Fruit fly (Drosophila melanogaster) whole organism, wandering third instar larva: ENCODE results near the gene CG13026.

ENCODE experiments used
- CG9705 ChIP-seq: fragments of 200-800 bp; sonication (Bioruptor generic); optimal IDR thresholded peaks from 2 replicates; lab custom pipeline; 2018; ENCODE audit warnings: missing biosample characterization, mild to moderate bottlenecking, missing genetic modification characterization
- CrebA ChIP-seq: fragments of 200-800 bp; sonication (Bioruptor generic); optimal IDR thresholded peaks from 2 replicates; lab custom pipeline; 2016; ENCODE audit warnings: missing biosample characterization, mild to moderate bottlenecking, missing genetic modification characterization, borderline replicate concordance
- Dfd ChIP-seq: fragments of >200 bp; optimal IDR thresholded peaks from 2 replicates; lab custom pipeline; 2017; ENCODE audit warnings: missing biosample characterization, missing genetic modification characterization
- Dif ChIP-seq: fragments of 200-275, 200-300 bp; sonication (Bioruptor generic); optimal IDR thresholded peaks from 2 replicates; lab custom pipeline; 2018; ENCODE audit warnings: missing biosample characterization, missing genetic modification characterization; ENCODE audit not compliant: partially characterized antibody
- GATAd ChIP-seq: sonication (Bioruptor generic); optimal IDR thresholded peaks from 2 replicates; lab custom pipeline; 2016; ENCODE audit warnings: missing biosample characterization, missing genetic modification characterization
- HLH106 ChIP-seq: fragments of 200-800 bp; optimal IDR thresholded peaks from 3 replicates; lab custom pipeline; 2019; ENCODE audit warnings: missing biosample characterization, mild to moderate bottlenecking, missing genetic modification characterization, moderate library complexity
- Hnf4 ChIP-seq: fragments of 200-800 bp; sonication (Bioruptor generic); optimal IDR thresholded peaks from 2 replicates; lab custom pipeline; 2016; ENCODE audit warnings: missing biosample characterization, mild to moderate bottlenecking, missing genetic modification characterization
- Hr83 ChIP-seq: fragments of 200-300 bp; sonication (Bioruptor generic); optimal IDR thresholded peaks from 2 replicates; lab custom pipeline; 2016; ENCODE audit warnings: missing biosample characterization, mild to moderate bottlenecking, missing genetic modification characterization, moderate library complexity; ENCODE audit not compliant: poor library complexity, severe bottlenecking
- Jra ChIP-seq: sonication (Bioruptor generic); optimal IDR thresholded peaks from 2 replicates; lab custom pipeline; 2016; ENCODE audit warnings: missing biosample characterization, missing genetic modification characterization
- Myc ChIP-seq: fragments of >200 bp; optimal IDR thresholded peaks from 2 replicates; lab custom pipeline; 2017
- OdsH ChIP-seq: fragments of 200-800 bp; sonication (Bioruptor generic); optimal IDR thresholded peaks from 2 replicates; lab custom pipeline; 2016; ENCODE audit warnings: missing biosample characterization, mild to moderate bottlenecking, missing genetic modification characterization
- Rel ChIP-seq, 2 experiments: fragments of 200-800 bp; sonication (Bioruptor generic) in 1 of 2; optimal IDR thresholded peaks; 2 replicates in 1 of 2; 3 replicates in 1 of 2; lab custom pipeline; 2016 to 2019; ENCODE audit warnings: mild to moderate bottlenecking in 2 of 2, missing biosample characterization in 2 of 2, missing genetic modification characterization in 2 of 2, moderate library complexity in 1 of 2
- Sp1 ChIP-seq: fragments of 200-800 bp; sonication (Bioruptor generic); optimal IDR thresholded peaks from 3 replicates; lab custom pipeline; 2019; ENCODE audit warnings: missing biosample characterization, mild to moderate bottlenecking, missing genetic modification characterization, moderate library complexity
- Vsx2 ChIP-seq: fragments of 200-300, 225-300 bp; sonication (Bioruptor generic); optimal IDR thresholded peaks from 2 replicates; lab custom pipeline; 2018; ENCODE audit warnings: missing biosample characterization, missing genetic modification characterization; ENCODE audit not compliant: partially characterized antibody
- br ChIP-seq: fragments of 200-800 bp; sonication (Bioruptor generic); optimal IDR thresholded peaks from 2 replicates; lab custom pipeline; 2016; ENCODE audit warnings: missing biosample characterization, missing genetic modification characterization
- brk ChIP-seq: fragments of 200-800 bp; sonication (Bioruptor generic); optimal IDR thresholded peaks from 2 replicates; lab custom pipeline; 2016; ENCODE audit warnings: missing biosample characterization, mild to moderate bottlenecking, missing genetic modification characterization
- dl ChIP-seq, 2 experiments: fragments of 175-275, 200-275 bp in 1 of 2; fragments of 200-275 bp in 1 of 2; sonication (Bioruptor generic); optimal IDR thresholded peaks; lab custom pipeline; 2018; ENCODE audit warnings: mild to moderate bottlenecking in 2 of 2, missing biosample characterization in 2 of 2, missing genetic modification characterization in 2 of 2, moderate library complexity in 2 of 2; ENCODE audit not compliant: partially characterized antibody in 2 of 2, insufficient read depth in 1 of 2
- dsf ChIP-seq: sonication (Bioruptor generic); optimal IDR thresholded peaks from 2 replicates; lab custom pipeline; 2016; ENCODE audit warnings: missing biosample characterization, missing genetic modification characterization, borderline replicate concordance
- foxo ChIP-seq, 2 experiments: fragments of 200-800 bp; sonication (Bioruptor generic); optimal IDR thresholded peaks; 2 replicates in 1 of 2; 3 replicates in 1 of 2; lab custom pipeline; 2016 to 2017; ENCODE audit warnings: missing biosample characterization in 2 of 2, missing genetic modification characterization in 2 of 2
- h ChIP-seq: fragments of 200-800 bp; sonication (Bioruptor generic); optimal IDR thresholded peaks from 3 replicates; lab custom pipeline; 2016; ENCODE audit warnings: missing biosample characterization, mild to moderate bottlenecking, missing genetic modification characterization
- jim ChIP-seq: fragments of 175-275, 200-325 bp; sonication (Bioruptor generic); optimal IDR thresholded peaks from 2 replicates; lab custom pipeline; 2016; ENCODE audit warnings: missing biosample characterization, mild to moderate bottlenecking, missing genetic modification characterization
- pan ChIP-seq: fragments of >200 bp; optimal IDR thresholded peaks from 2 replicates; lab custom pipeline; 2017
- psq ChIP-seq: fragments of 200-800 bp; sonication (Bioruptor generic); optimal IDR thresholded peaks from 3 replicates; lab custom pipeline; 2017; ENCODE audit warnings: missing biosample characterization, mild to moderate bottlenecking, missing genetic modification characterization, moderate library complexity
- rgr ChIP-seq: fragments of 200-800 bp; sonication (Bioruptor generic); optimal IDR thresholded peaks from 3 replicates; lab custom pipeline; 2016; ENCODE audit warnings: missing biosample characterization, mild to moderate bottlenecking, missing genetic modification characterization
- sage ChIP-seq: fragments of 200-800 bp; sonication (Bioruptor generic); optimal IDR thresholded peaks from 2 replicates; lab custom pipeline; 2016; ENCODE audit warnings: missing biosample characterization, mild to moderate bottlenecking, missing genetic modification characterization
- tai ChIP-seq: sonication (Bioruptor generic); optimal IDR thresholded peaks from 2 replicates; lab custom pipeline; 2016; ENCODE audit warnings: missing biosample characterization, missing genetic modification characterization
- usp ChIP-seq: fragments of >200 bp; optimal IDR thresholded peaks from 2 replicates; lab custom pipeline; 2017; ENCODE audit warnings: missing biosample characterization, missing genetic modification characterization
- woc ChIP-seq: sonication (Bioruptor generic); optimal IDR thresholded peaks from 2 replicates; lab custom pipeline; 2016; ENCODE audit warnings: missing biosample characterization, mild to moderate bottlenecking, missing genetic modification characterization

Gene CG13026

dm6 chr3L:16698089-16698488, 27.9 kb downstream of the CG13026 start:
- TF ChIP-seq rgr (GFP tag; lab: Kevin White, UChicago) (no peak), usp (no peak), pan (lab: Kevin White, UChicago) (no peak), Hr83 (GFP tag; lab: Kevin White, UChicago) (no peak), dsf (GFP tag; lab: Kevin White, UChicago) (no peak), Rel (GFP tag; optimal IDR thresholded peaks at IDR 0.05; lab: Kevin White, UChicago) (no peak), Rel (tag; optimal IDR thresholded peaks at IDR 0.05; lab: Kevin White, UChicago) (no peak), woc (no peak), Sp1 (GFP tag; lab: Kevin White, UChicago) (no peak), sage (no peak), CG9705 (GFP tag; lab: Kevin White, UChicago) (no peak), HLH106 (tag; lab: Kevin White, UChicago) (no peak)

- no peak for TF ChIP-seq CrebA (GFP tag; lab: Kevin White, UChicago)
- TF ChIP-seq HLH106 (tag; lab: Kevin White, UChicago) = peak; percentile 56
- peak; percentile 10 for TF ChIP-seq brk (GFP tag; lab: Kevin White, UChicago)
- peak; percentile 33 for TF ChIP-seq h (GFP tag; lab: Kevin White, UChicago)
- TF ChIP-seq foxo (GFP tag; optimal IDR thresholded peaks at IDR 0.05; lab: Kevin White, UChicago) = peak in 1 of 2 experiments; percentile 41
- TF ChIP-seq sage = no peak
- TF ChIP-seq rgr (GFP tag; lab: Kevin White, UChicago) = peak; percentile 28
- peak; percentile 27 for TF ChIP-seq OdsH (GFP tag; lab: Kevin White, UChicago)
- TF ChIP-seq Sp1 (GFP tag; lab: Kevin White, UChicago) = peak; percentile 37
- no peak for TF ChIP-seq Dif
- peak; percentile 39 for TF ChIP-seq psq (GFP tag; lab: Kevin White, UChicago)
Observed at dm6 chr3L:16697069-16697468, 28.9 kb downstream of the CG13026 start.

dm6 chr3L:16695076-16695847, 30.7 kb downstream of the CG13026 start:
- TF ChIP-seq Jra (GFP tag; lab: Kevin White, UChicago) = no peak
- TF ChIP-seq jim (GFP tag; lab: Kevin White, UChicago) = no peak
- no peak for TF ChIP-seq GATAd (GFP tag; lab: Kevin White, UChicago)
- TF ChIP-seq, all 38 proteins: peak for 0

- TF ChIP-seq jim (GFP tag; lab: Kevin White, UChicago) (no peak), Myc (lab: Kevin White, UChicago) (no peak), CrebA (GFP tag; lab: Kevin White, UChicago) (no peak), Rel (GFP tag; optimal IDR thresholded peaks at IDR 0.05; lab: Kevin White, UChicago) (no peak), Rel (tag; optimal IDR thresholded peaks at IDR 0.05; lab: Kevin White, UChicago) (peak; percentile 97), dl (GFP tag; optimal IDR thresholded peaks at IDR 0.05; lab: Kevin White, UChicago; ENCODE audit: insufficient read depth in 1 of 2, partially characterized antibody in 2 of 2) (no peak), Hr83 (GFP tag; lab: Kevin White, UChicago) (no peak), HLH106 (tag; lab: Kevin White, UChicago) (no peak), tai (no peak), rgr (GFP tag; lab: Kevin White, UChicago) (peak; percentile 14), h (GFP tag; lab: Kevin White, UChicago) (peak; percentile 7), Sp1 (GFP tag; lab: Kevin White, UChicago) (no peak), Hnf4 (GFP tag; lab: Kevin White, UChicago) (no peak), Vsx2 (peak; percentile 57), br (GFP tag; lab: Kevin White, UChicago) (no peak)
Observed at dm6 chr3L:16693844-16694243, 32.1 kb downstream of the CG13026 start.

- TF ChIP-seq Dfd (GFP tag; lab: Kevin White, UChicago) (peak; percentile 85), Rel (GFP tag; optimal IDR thresholded peaks at IDR 0.05; lab: Kevin White, UChicago) (no peak), Rel (tag; optimal IDR thresholded peaks at IDR 0.05; lab: Kevin White, UChicago) (no peak)
- TF ChIP-seq, all 38 proteins: peak for 1
Observed at dm6 chr3L:16690055-16690454, 35.9 kb downstream of the CG13026 start.
